Fruit fly (Drosophila melanogaster): Measurements from ENCODE around the gene CG43091.

CG43091 gene

dm6 chr3R:22726031-22726770 lies 42.3 kb downstream of the CG43091 start, which contains the start of gene RNF220 (continued):
- TF ChIP-seq CG8632 (GFP tag; optimal IDR thresholded peaks at IDR 0.05): peak; percentile 23
- peak; percentile 49 for TF ChIP-seq OdsH (GFP tag; optimal IDR thresholded peaks at IDR 0.05)
- peak; percentile 3 for TF ChIP-seq CG11762 (GFP tag; optimal IDR thresholded peaks at IDR 0.05; ENCODE audit: insufficient read depth)

- TF ChIP-seq Smox (GFP tag; optimal IDR thresholded peaks at IDR 0.05): peak; percentile 62
- no peak for TF ChIP-seq CG6854 (GFP tag; optimal IDR thresholded peaks at IDR 0.05)
- peak; percentile 46 for TF ChIP-seq Eip75B (GFP tag; optimal IDR thresholded peaks at IDR 0.05)
- peak; percentile 33 for TF ChIP-seq Hr39 (GFP tag; optimal IDR thresholded peaks at IDR 0.05)
- TF ChIP-seq spab (GFP tag; optimal IDR thresholded peaks at IDR 0.05): no peak
- TF ChIP-seq CG4318 (GFP tag; optimal IDR thresholded peaks at IDR 0.05): no peak
- peak; percentile 54 for TF ChIP-seq vri (GFP tag; optimal IDR thresholded peaks at IDR 0.05)
- peak; percentile 51 for TF ChIP-seq acj6 (GFP tag; optimal IDR thresholded peaks at IDR 0.05)
- peak; percentile 32 for TF ChIP-seq CG31627 (GFP tag; optimal IDR thresholded peaks at IDR 0.05)
- peak; percentile 47 for TF ChIP-seq lz (GFP tag; optimal IDR thresholded peaks at IDR 0.05)
- TF ChIP-seq Hr4 (GFP tag; optimal IDR thresholded peaks at IDR 0.05): peak; percentile 54
- TF ChIP-seq esn (GFP tag; optimal IDR thresholded peaks at IDR 0.05): peak; percentile 73
- peak; percentile 18 for TF ChIP-seq CG9139 (GFP tag; optimal IDR thresholded peaks at IDR 0.05)
- TF ChIP-seq CG32006 (GFP tag; optimal IDR thresholded peaks at IDR 0.05): peak; percentile 62
- peak; percentile 52 for TF ChIP-seq Sox102F (GFP tag; optimal IDR thresholded peaks at IDR 0.05)
- TF ChIP-seq Met (GFP tag; optimal IDR thresholded peaks at IDR 0.05): peak; percentile 46
- no peak for TF ChIP-seq Blimp-1 (GFP tag; optimal IDR thresholded peaks at IDR 0.05)
- TF ChIP-seq Sox15 (GFP tag; optimal IDR thresholded peaks at IDR 0.05): peak; percentile 1
- TF ChIP-seq Gug (GFP tag; IDR thresholded peaks at IDR 0.05): peak; percentile 66
- TF ChIP-seq Hr38 (GFP tag; optimal IDR thresholded peaks at IDR 0.05): no peak
- no peak for TF ChIP-seq CG1621 (tag; optimal IDR thresholded peaks at IDR 0.05)
- peak in 1 of 2 experiments; percentile 24 for TF ChIP-seq salr (GFP tag; optimal IDR thresholded peaks at IDR 0.05)
- no peak for TF ChIP-seq dac (GFP tag; optimal IDR thresholded peaks at IDR 0.05)
- TF ChIP-seq net (GFP tag; optimal IDR thresholded peaks at IDR 0.05): peak; percentile 55
- TF ChIP-seq Eip93F (GFP tag; optimal IDR thresholded peaks at IDR 0.05): peak; percentile 10
- TF ChIP-seq CG8319 (GFP tag; optimal IDR thresholded peaks at IDR 0.05): peak; percentile 2
- peak; percentile 84; the same call in 2 of the 3 replicates for TF ChIP-seq eg (GFP tag; IDR thresholded peaks at IDR 0.05)
- TF ChIP-seq pdm3 (GFP tag; optimal IDR thresholded peaks at IDR 0.05): peak; percentile 38
- TF ChIP-seq CG10669 (GFP tag; optimal IDR thresholded peaks at IDR 0.05): peak; percentile 46
- TF ChIP-seq CG6276 (GFP tag; optimal IDR thresholded peaks at IDR 0.05): peak; percentile 40
- no peak for TF ChIP-seq CG11902 (GFP tag; optimal IDR thresholded peaks at IDR 0.05)
- peak; percentile 0 for TF ChIP-seq fd85E (GFP tag; optimal IDR thresholded peaks at IDR 0.05)
- peak; percentile 71 for TF ChIP-seq CG10631 (GFP tag; optimal IDR thresholded peaks at IDR 0.05)
- peak; percentile 78 for TF ChIP-seq CG3032 (tag; optimal IDR thresholded peaks at IDR 0.05)
- TF ChIP-seq CG6792 (GFP tag; optimal IDR thresholded peaks at IDR 0.05): peak; percentile 50
- no peak for TF ChIP-seq Ets21C (GFP tag; optimal IDR thresholded peaks at IDR 0.05)
- peak; percentile 80 for TF ChIP-seq CG8119 (GFP tag; IDR thresholded peaks at IDR 0.05)
- TF ChIP-seq dsx (GFP tag; optimal IDR thresholded peaks at IDR 0.05; ENCODE audit: poor library complexity, severe bottlenecking): peak; percentile 78
- peak in 1 of 2 experiments; percentile 44 for TF ChIP-seq ss (GFP tag; optimal IDR thresholded peaks at IDR 0.05)
- peak; percentile 32 for TF ChIP-seq CG6808 (GFP tag; optimal IDR thresholded peaks at IDR 0.05)
- TF ChIP-seq fd59A (GFP tag; optimal IDR thresholded peaks at IDR 0.05): no peak
- peak; percentile 22; the same call in 1 of the 2 replicates for TF ChIP-seq CG11294 (GFP tag; IDR thresholded peaks at IDR 0.05)
- peak; percentile 49 for TF ChIP-seq CG7368 (GFP tag; optimal IDR thresholded peaks at IDR 0.05)
Measured at dm6 chr3R:22724149-22724973, 44.2 kb downstream of the CG43091 start, which contains the start of gene Irp-1A. Gene Irp-1A (minus strand): TSS chr3R:22724587.

Data from whole organism, prepupa.